Worm (Caenorhabditis elegans) whole organism, L2 larva: ENCODE data around the gene tag-51.
A peak's percentile ranks its signal among the peaks of the same experiment; 100 is the strongest.

Experiments used
- C34F6.9 ChIP-seq: fragments of 150-350 bp; optimal IDR thresholded peaks from 2 replicates; lab custom pipeline; 2014; ENCODE audit warnings: missing biosample characterization, missing genetic modification characterization
- F13H6.1 ChIP-seq: sonication (generic microtip); optimal IDR thresholded peaks from 2 replicates; lab custom pipeline; 2016; ENCODE audit warnings: missing genetic modification characterization, missing compliant biosample characterization
- R02D3.7 ChIP-seq: fragments of 150-350 bp; optimal IDR thresholded peaks from 2 replicates; lab custom pipeline; 2014; ENCODE audit warnings: missing biosample characterization, missing genetic modification characterization
- alr-1 ChIP-seq: fragments of 150-350 bp; optimal IDR thresholded peaks from 2 replicates; lab custom pipeline; 2014; ENCODE audit warnings: missing biosample characterization, missing genetic modification characterization
- ama-1 ChIP-seq: fragments of 150-350 bp; optimal IDR thresholded peaks from 2 replicates; lab custom pipeline; 2018; ENCODE audit warnings: inconsistent platforms
- blmp-1 ChIP-seq: sonication (generic microtip); optimal IDR thresholded peaks from 2 replicates; lab custom pipeline; 2017; ENCODE audit warnings: missing genetic modification characterization, mild to moderate bottlenecking, missing compliant biosample characterization, antibody characterized with exemption, moderate library complexity; ENCODE audit not compliant: insufficient read depth
- ceh-82 ChIP-seq: fragments of 150-350 bp; optimal IDR thresholded peaks from 2 replicates; lab custom pipeline; 2014; ENCODE audit warnings: missing biosample characterization, missing genetic modification characterization
- dmd-4 ChIP-seq: sonication (generic microtip); optimal IDR thresholded peaks from 2 replicates; lab custom pipeline; 2017; ENCODE audit warnings: missing biosample characterization, missing genetic modification characterization
- elt-1 ChIP-seq: fragments of 150-350 bp; optimal IDR thresholded peaks from 2 replicates; lab custom pipeline; 2014; ENCODE audit warnings: missing biosample characterization, missing genetic modification characterization
- elt-3 ChIP-seq: sonication (generic microtip); optimal IDR thresholded peaks from 2 replicates; lab custom pipeline; 2017; ENCODE audit warnings: missing biosample characterization, missing genetic modification characterization
- fos-1 ChIP-seq: fragments of 150-350 bp; optimal IDR thresholded peaks from 2 replicates; lab custom pipeline; 2014; ENCODE audit warnings: missing biosample characterization, missing genetic modification characterization
- lin-11 ChIP-seq: fragments of 150-350 bp; sonication (generic microtip); optimal IDR thresholded peaks from 2 replicates; lab custom pipeline; 2014; ENCODE audit warnings: missing biosample characterization, missing genetic modification characterization, inconsistent platforms, mixed read lengths
- lin-13 ChIP-seq: fragments of 150-350 bp; optimal IDR thresholded peaks from 2 replicates; lab custom pipeline; 2014; ENCODE audit warnings: missing biosample characterization, missing genetic modification reagents, missing genetic modification characterization
- lin-39 ChIP-seq: fragments of 150-350 bp; optimal IDR thresholded peaks from 2 replicates; lab custom pipeline; 2014; ENCODE audit warnings: missing biosample characterization, missing genetic modification reagents, missing genetic modification characterization
- lsy-2 ChIP-seq, 2 experiments: fragments of 150-350 bp in 1 of 2; sonication (generic microtip) in 1 of 2; optimal IDR thresholded peaks; 2 replicates each; lab custom pipeline; 2014 to 2017; ENCODE audit warnings: missing biosample characterization in 2 of 2, missing genetic modification characterization in 2 of 2
- mbf-1 ChIP-seq: sonication (generic microtip); optimal IDR thresholded peaks from 2 replicates; lab custom pipeline; 2017; ENCODE audit warnings: missing biosample characterization, missing genetic modification characterization
- nhr-11 ChIP-seq: fragments of 150-350 bp; optimal IDR thresholded peaks from 2 replicates; lab custom pipeline; 2014; ENCODE audit warnings: missing biosample characterization, missing genetic modification characterization
- nhr-12 ChIP-seq: fragments of 150-350 bp; optimal IDR thresholded peaks from 2 replicates; lab custom pipeline; 2014; ENCODE audit warnings: missing biosample characterization, missing genetic modification characterization
- nhr-129 ChIP-seq: fragments of 150-350 bp; optimal IDR thresholded peaks from 2 replicates; lab custom pipeline; 2014; ENCODE audit warnings: missing biosample characterization, missing genetic modification characterization
- nhr-21 ChIP-seq: fragments of 150-350 bp; optimal IDR thresholded peaks from 2 replicates; lab custom pipeline; 2014; ENCODE audit warnings: missing biosample characterization, missing genetic modification characterization
- nhr-23 ChIP-seq: fragments of 150-350 bp; optimal IDR thresholded peaks from 2 replicates; lab custom pipeline; 2014; ENCODE audit warnings: missing biosample characterization, missing genetic modification reagents, missing genetic modification characterization
- nhr-237 ChIP-seq: fragments of 150-350 bp; optimal IDR thresholded peaks from 2 replicates; lab custom pipeline; 2014; ENCODE audit warnings: missing biosample characterization, missing genetic modification characterization
- nhr-25 ChIP-seq: fragments of 150-350 bp; sonication (generic microtip); optimal IDR thresholded peaks from 3 replicates; lab custom pipeline; 2014; ENCODE audit warnings: missing biosample characterization, missing genetic modification characterization
- nhr-6 ChIP-seq: fragments of 150-350 bp; optimal IDR thresholded peaks from 2 replicates; lab custom pipeline; 2014; ENCODE audit warnings: missing biosample characterization, missing genetic modification characterization
- nhr-77 ChIP-seq: fragments of 150-350 bp; optimal IDR thresholded peaks from 2 replicates; lab custom pipeline; 2014; ENCODE audit warnings: missing biosample characterization, missing genetic modification characterization
- sem-4 ChIP-seq: fragments of 150-350 bp; optimal IDR thresholded peaks from 2 replicates; lab custom pipeline; 2014; ENCODE audit warnings: missing biosample characterization, missing genetic modification reagents, missing genetic modification characterization
- skn-1 ChIP-seq: sonication (generic microtip); optimal IDR thresholded peaks from 2 replicates; lab custom pipeline; 2017; ENCODE audit warnings: missing biosample characterization, missing genetic modification characterization
- sma-9 ChIP-seq, 2 experiments: fragments of 150-350 bp in 1 of 2; sonication (generic microtip) in 1 of 2; optimal IDR thresholded peaks; 2 replicates each; lab custom pipeline; 2014 to 2016; ENCODE audit warnings: missing genetic modification characterization in 2 of 2, mild to moderate bottlenecking in 1 of 2, missing biosample characterization in 1 of 2, missing compliant biosample characterization in 1 of 2, missing genetic modification reagents in 1 of 2, moderate library complexity in 1 of 2
- unc-55 ChIP-seq: fragments of 150-350 bp; sonication (generic microtip); optimal IDR thresholded peaks from 3 replicates; lab custom pipeline; 2014; ENCODE audit warnings: missing biosample characterization, missing genetic modification reagents, missing genetic modification characterization
- unc-62 ChIP-seq: fragments of 150-350 bp; optimal IDR thresholded peaks from 2 replicates; lab custom pipeline; 2014; ENCODE audit warnings: missing biosample characterization, missing genetic modification reagents, missing genetic modification characterization
- zag-1 ChIP-seq: fragments of 150-350 bp; optimal IDR thresholded peaks from 2 replicates; lab custom pipeline; 2014; ENCODE audit warnings: missing biosample characterization, missing genetic modification characterization
- ztf-1 ChIP-seq: fragments of 200-800 bp; sonication (Bioruptor generic); conservative IDR thresholded peaks from 2 replicates; pipeline ENCODE4 v1.3.6; 2022; ENCODE audit warnings: missing genetic modification characterization, missing compliant biosample characterization
- ztf-11 ChIP-seq: sonication (generic microtip); optimal IDR thresholded peaks from 2 replicates; lab custom pipeline; 2017; ENCODE audit warnings: missing biosample characterization, missing genetic modification characterization

tag-51 gene

ce11 chrIII:888983-889549 is 35.0 kb downstream of the tag-51 start:
- TF ChIP-seq C34F6.9 (tag; lab: Kevin White, UChicago) (peak; percentile 64), nhr-21 (tag; lab: Kevin White, UChicago) (no peak), ceh-82 (no peak), F13H6.1 (tag; lab: Kevin White, UChicago) (no peak), unc-62 (no peak), alr-1 (no peak), sem-4 (tag; lab: Kevin White, UChicago) (no peak), nhr-23 (no peak), elt-3 (no peak), lsy-2 (tag; optimal IDR thresholded peaks at IDR 0.05; lab: Kevin White, UChicago) (peak in 1 of 2 experiments; percentile 69), unc-55 (GFP tag; lab: Kevin White, UChicago) (peak; percentile 11), skn-1 (tag; lab: Kevin White, UChicago) (no peak), ztf-11 (no peak), nhr-237 (tag; lab: Kevin White, UChicago) (no peak), R02D3.7 (tag; lab: Kevin White, UChicago) (no peak), nhr-25 (no peak)

ce11 chrIII:891014-891413 is 37.0 kb downstream of the tag-51 start, which contains the start of gene T24C4.10:
TSS of gene T24C4.10 (minus strand) at chrIII:891243.
- TF ChIP-seq zag-1 (tag; lab: Kevin White, UChicago) (no peak), fos-1 (tag; lab: Kevin White, UChicago) (peak; percentile 71), nhr-129 (no peak), nhr-23 (no peak), dmd-4 (tag; lab: Kevin White, UChicago) (no peak)

- TF ChIP-seq sem-4 (tag; lab: Kevin White, UChicago) = peak; percentile 50
- no peak for TF ChIP-seq sma-9 (GFP tag; optimal IDR thresholded peaks at IDR 0.05; lab: Kevin White, UChicago)
- no peak for TF ChIP-seq sma-9 (tag; optimal IDR thresholded peaks at IDR 0.05; lab: Kevin White, UChicago)
Measured at ce11 chrIII:895525-895924, 41.5 kb downstream of the tag-51 start, which contains the start of the genes ztf-18 and F23H11.2. TSS of gene ztf-18 (minus strand) at chrIII:895712. TSS of gene F23H11.2 (plus strand) at chrIII:895747.

ce11 chrIII:896904-897303 is 42.9 kb downstream of the tag-51 start:
- TF ChIP-seq ztf-1 (GFP tag; lab: Robert Waterston, UW) (no peak), fos-1 (tag; lab: Kevin White, UChicago) (no peak), lin-13 (no peak), nhr-6 (tag; lab: Kevin White, UChicago) (no peak), dmd-4 (tag; lab: Kevin White, UChicago) (no peak), mbf-1 (tag; lab: Kevin White, UChicago) (no peak), elt-1 (tag; lab: Kevin White, UChicago) (no peak), nhr-21 (tag; lab: Kevin White, UChicago) (no peak), ama-1 (lab: Kevin White, UChicago) (no peak), lin-11 (no peak), nhr-77 (no peak), alr-1 (no peak), nhr-11 (tag; lab: Kevin White, UChicago) (no peak), blmp-1 (tag; lab: Kevin White, UChicago) (no peak), C34F6.9 (tag; lab: Kevin White, UChicago) (no peak)

- TF ChIP-seq elt-1 (tag; lab: Kevin White, UChicago) (no peak), R02D3.7 (tag; lab: Kevin White, UChicago) (no peak), nhr-12 (tag; lab: Kevin White, UChicago) (no peak), lin-39 (tag; lab: Kevin White, UChicago) (no peak), sma-9 (GFP tag; optimal IDR thresholded peaks at IDR 0.05; lab: Kevin White, UChicago) (no peak), sma-9 (tag; optimal IDR thresholded peaks at IDR 0.05; lab: Kevin White, UChicago) (no peak), zag-1 (tag; lab: Kevin White, UChicago) (no peak)
- TF ChIP-seq, all 48 proteins: peak for 0
Measured at ce11 chrIII:900134-900533, 46.1 kb downstream of the tag-51 start.
